Worm (Caenorhabditis elegans): ENCODE results near the gene flp-20.

The flp-20 gene

ce11 chrX:9337832-9338231 is 11.9 kb downstream of the flp-20 start (continued):
- TF ChIP-seq sox-4 (tag; optimal IDR thresholded peaks at IDR 0.05) (no peak), lin-39 (tag; optimal IDR thresholded peaks at IDR 0.05) (no peak), nhr-12 (tag; optimal IDR thresholded peaks at IDR 0.05) (no peak), xbp-1 (tag; optimal IDR thresholded peaks at IDR 0.05) (peak; percentile 59), fkh-4 (tag; optimal IDR thresholded peaks at IDR 0.05; ENCODE audit: borderline replicate concordance) (no peak), elt-2 (tag; optimal IDR thresholded peaks at IDR 0.05) (no peak), unc-130 (tag; optimal IDR thresholded peaks at IDR 0.05) (no peak), nhr-237 (tag; optimal IDR thresholded peaks at IDR 0.05) (no peak), nhr-84 (tag; optimal IDR thresholded peaks at IDR 0.05) (no peak), blmp-1 (tag; optimal IDR thresholded peaks at IDR 0.05) (peak; percentile 65), fkh-8 (tag; optimal IDR thresholded peaks at IDR 0.05) (peak; percentile 68), mdl-1 (tag; optimal IDR thresholded peaks at IDR 0.05) (peak in 1 of 2 experiments; percentile 51), dsc-1 (tag; optimal IDR thresholded peaks at IDR 0.05) (no peak), ets-5 (GFP tag; IDR thresholded peaks at IDR 0.05) (no peak), mab-9 (GFP tag; IDR thresholded peaks at IDR 0.05) (peak; percentile 56), tbx-2 (tag; optimal IDR thresholded peaks at IDR 0.05) (peak; percentile 73), Y116A8C.19 (tag; optimal IDR thresholded peaks at IDR 0.05; ENCODE audit: borderline replicate concordance) (no peak), aha-1 (tag; optimal IDR thresholded peaks at IDR 0.05) (no peak), zip-4 (GFP tag; optimal IDR thresholded peaks at IDR 0.05) (no peak), hpl-2 (GFP tag; optimal IDR thresholded peaks at IDR 0.05) (no peak), nhr-47 (tag; optimal IDR thresholded peaks at IDR 0.05) (peak; percentile 69), sptf-1 (tag; optimal IDR thresholded peaks at IDR 0.05) (no peak), nhr-28 (tag; optimal IDR thresholded peaks at IDR 0.05) (no peak), unc-30 (tag; optimal IDR thresholded peaks at IDR 0.05) (no peak), C16A3.4 (tag; optimal IDR thresholded peaks at IDR 0.05) (peak; percentile 64), aly-2 (tag; optimal IDR thresholded peaks at IDR 0.05) (no peak), pax-3 (tag; optimal IDR thresholded peaks at IDR 0.05) (no peak), unc-98 (GFP tag; IDR thresholded peaks at IDR 0.05) (no peak), ceh-8 (GFP tag; optimal IDR thresholded peaks at IDR 0.05) (no peak), vab-15 (tag; optimal IDR thresholded peaks at IDR 0.05) (no peak), hlh-4 (tag; optimal IDR thresholded peaks at IDR 0.05) (no peak), egl-13 (tag; optimal IDR thresholded peaks at IDR 0.05) (peak; percentile 14), irx-1 (tag; optimal IDR thresholded peaks at IDR 0.05) (peak; percentile 22), ceh-90 (tag; optimal IDR thresholded peaks at IDR 0.05) (no peak), pqm-1 (tag; optimal IDR thresholded peaks at IDR 0.05) (no peak), ztf-4 (tag; optimal IDR thresholded peaks at IDR 0.05) (no peak)

- TF ChIP-seq unc-98 (GFP tag; IDR thresholded peaks at IDR 0.05) (no peak), unc-130 (tag; optimal IDR thresholded peaks at IDR 0.05) (no peak), elt-3 (tag; optimal IDR thresholded peaks at IDR 0.05) (peak in 1 of 6 experiments; percentile 24), nhr-76 (tag; optimal IDR thresholded peaks at IDR 0.05) (no peak), lin-14 (GFP tag; optimal IDR thresholded peaks at IDR 0.05) (no peak), pqm-1 (tag; optimal IDR thresholded peaks at IDR 0.05) (no peak), blmp-1 (tag; optimal IDR thresholded peaks at IDR 0.05) (peak; percentile 20), nhr-85 (tag) (peak; percentile 51)
Measured at ce11 chrX:9336227-9336626, 13.5 kb downstream of the flp-20 start.

DNA sequence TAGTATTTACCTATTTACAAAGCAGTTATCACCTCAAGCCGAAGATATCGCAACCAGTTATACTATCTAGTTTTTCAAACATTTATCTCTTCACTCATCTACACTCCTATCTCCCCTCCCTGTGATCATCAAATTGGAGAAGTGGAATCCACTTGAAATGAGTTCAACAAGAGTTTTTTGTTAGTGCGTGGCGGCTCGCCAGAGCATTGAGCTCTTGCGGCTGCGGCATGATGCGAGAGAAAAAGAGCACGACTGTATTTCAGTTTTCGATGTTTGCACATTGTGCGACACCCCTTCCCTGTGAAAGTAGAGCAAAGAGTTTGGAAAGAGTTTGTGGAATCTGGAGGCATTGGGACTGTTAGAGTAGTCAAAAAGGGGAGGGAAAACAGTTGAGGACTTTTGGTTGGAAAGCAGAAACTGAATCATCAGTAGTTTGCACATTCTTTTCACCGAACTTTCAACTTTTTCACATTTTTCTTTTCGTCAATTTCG is 18.9 kb downstream of the flp-20 start, which contains the start of gene T20B5.2:
TSS of gene T20B5.2 (plus strand) at position 442 of the 492 bp plus-strand sequence.
- TF ChIP-seq xbp-1 (tag; optimal IDR thresholded peaks at IDR 0.05) (no peak), tbx-2 (tag; optimal IDR thresholded peaks at IDR 0.05) (peak; percentile 59), nhr-77 (tag; optimal IDR thresholded peaks at IDR 0.05) (peak; percentile 27), lin-14 (GFP tag; optimal IDR thresholded peaks at IDR 0.05) (peak; percentile 36), sup-37 (GFP tag; optimal IDR thresholded peaks at IDR 0.05) (peak; percentile 26)
